Fruit fly (Drosophila melanogaster) whole organism, embryonic: ENCODE measurements around the gene PlexA.

Experiments
- Atf-2 ChIP-seq: fragments of 200-800 bp; sonication (Bioruptor generic); optimal IDR thresholded peaks from 2 replicates; lab custom pipeline; 2016; ENCODE audit warnings: missing biosample characterization, missing genetic modification characterization
- Blimp-1 ChIP-seq: fragments of 200-800 bp; sonication (Bioruptor generic); optimal IDR thresholded peaks from 3 replicates; lab custom pipeline; 2018; ENCODE audit warnings: missing biosample characterization, missing genetic modification characterization, mild to moderate bottlenecking, moderate library complexity, missing genetic modification reagents
- BtbVII ChIP-seq: fragments of 200-800 bp; sonication (Bioruptor generic); optimal IDR thresholded peaks from 3 replicates; lab custom pipeline; 2017; ENCODE audit warnings: missing biosample characterization, mild to moderate bottlenecking, missing genetic modification characterization
- CG1024 ChIP-seq: fragments of 200-800 bp; sonication (Bioruptor generic); IDR thresholded peaks from 2 replicates; pipeline ENCODE4 v1.3.6; 2022; ENCODE audit warnings: missing biosample characterization, missing genetic modification characterization
- CG10565 ChIP-seq: fragments of 200-800 bp; sonication (Bioruptor generic); optimal IDR thresholded peaks from 3 replicates; lab custom pipeline; 2016; ENCODE audit warnings: missing biosample characterization, mild to moderate bottlenecking, missing genetic modification characterization
- CG10979 ChIP-seq: fragments of 200-800 bp; sonication (Bioruptor generic); optimal IDR thresholded peaks from 2 replicates; lab custom pipeline; 2018; ENCODE audit warnings: missing biosample characterization, mild to moderate bottlenecking, missing genetic modification characterization, moderate library complexity
- CG12219 ChIP-seq: fragments of 200-800 bp; sonication (Bioruptor generic); optimal IDR thresholded peaks from 3 replicates; lab custom pipeline; 2018; ENCODE audit warnings: missing biosample characterization, mild to moderate bottlenecking, missing genetic modification characterization
- CG12659 ChIP-seq: fragments of 200-800 bp; sonication (Bioruptor generic); optimal IDR thresholded peaks from 3 replicates; lab custom pipeline; 2017; ENCODE audit warnings: mild to moderate bottlenecking, missing biosample characterization, missing genetic modification reagents, missing genetic modification characterization
- CG13894 ChIP-seq: fragments of 200-800 bp; sonication (Bioruptor generic); optimal IDR thresholded peaks from 3 replicates; lab custom pipeline; 2018; ENCODE audit warnings: missing biosample characterization, mild to moderate bottlenecking, missing genetic modification characterization, moderate library complexity
- CG1602 ChIP-seq: fragments of 200-800 bp; sonication (Bioruptor generic); optimal IDR thresholded peaks from 3 replicates; lab custom pipeline; 2016; ENCODE audit warnings: missing biosample characterization, missing genetic modification characterization
- CG17186 ChIP-seq: fragments of 200-800 bp; sonication (Bioruptor generic); optimal IDR thresholded peaks from 3 replicates; lab custom pipeline; 2017; ENCODE audit warnings: missing biosample characterization, missing genetic modification reagents, missing genetic modification characterization
- CG17912 ChIP-seq: fragments of 200-800 bp; sonication (Bioruptor generic); optimal IDR thresholded peaks from 2 replicates; lab custom pipeline; 2018; ENCODE audit warnings: missing biosample characterization, mild to moderate bottlenecking, missing genetic modification characterization
- CG2120 ChIP-seq: fragments of 200-800 bp; sonication (Bioruptor generic); optimal IDR thresholded peaks from 3 replicates; lab custom pipeline; 2016; ENCODE audit warnings: missing biosample characterization, missing genetic modification characterization
- CG31365 ChIP-seq: fragments of 200-800 bp; sonication (Bioruptor generic); optimal IDR thresholded peaks from 2 replicates; lab custom pipeline; 2018; ENCODE audit warnings: missing biosample characterization, mild to moderate bottlenecking, missing genetic modification characterization
- CG3407 ChIP-seq: fragments of 200-800 bp; sonication (Bioruptor generic); optimal IDR thresholded peaks from 2 replicates; lab custom pipeline; 2018; ENCODE audit warnings: missing biosample characterization, mild to moderate bottlenecking, missing genetic modification characterization
- CG42726 ChIP-seq: fragments of 200-800 bp; sonication (Bioruptor generic); IDR thresholded peaks from 2 replicates; pipeline ENCODE4 v1.3.6; 2022; ENCODE audit warnings: missing biosample characterization, missing genetic modification characterization; ENCODE audit not compliant: partially characterized antibody
- CG4730 ChIP-seq: fragments of 200-800 bp; sonication (Bioruptor generic); IDR thresholded peaks from 2 replicates; pipeline ENCODE4 v1.3.6; 2022; ENCODE audit warnings: missing biosample characterization, missing genetic modification characterization
- CG6654 ChIP-seq: fragments of 200-800 bp; sonication (Bioruptor generic); optimal IDR thresholded peaks from 2 replicates; lab custom pipeline; 2017; ENCODE audit warnings: missing biosample characterization, mild to moderate bottlenecking, missing genetic modification characterization
- CG7556 ChIP-seq: fragments of 200-800 bp; sonication (Bioruptor generic); optimal IDR thresholded peaks from 2 replicates; lab custom pipeline; 2017; ENCODE audit warnings: missing biosample characterization, mild to moderate bottlenecking, missing genetic modification characterization
- CG9215 ChIP-seq: fragments of 200-800 bp; sonication (Bioruptor generic); IDR thresholded peaks from 2 replicates; pipeline ENCODE4 v1.3.6; 2022; ENCODE audit warnings: missing biosample characterization, missing genetic modification characterization
- D ChIP-seq, 2 experiments: fragments of 200-800 bp in 1 of 2; fragments of >200 bp in 1 of 2; sonication (Bioruptor generic) in 1 of 2; optimal IDR thresholded peaks; 2 replicates in 1 of 2; 3 replicates in 1 of 2; lab custom pipeline; 2017; ENCODE audit warnings: mild to moderate bottlenecking in 1 of 2, missing biosample characterization in 1 of 2, missing genetic modification characterization in 1 of 2, missing genetic modification reagents in 1 of 2
- Dbx ChIP-seq: fragments of 200-800 bp; sonication (Bioruptor generic); IDR thresholded peaks from 3 replicates; pipeline ENCODE4 v1.3.6; 2022; ENCODE audit warnings: missing biosample characterization, missing genetic modification characterization
- ERR ChIP-seq: fragments of 200-800 bp; sonication (Bioruptor generic); optimal IDR thresholded peaks from 2 replicates; lab custom pipeline; 2016; ENCODE audit warnings: missing biosample characterization, missing genetic modification characterization
- HHEX ChIP-seq: fragments of 200-800 bp; sonication (Bioruptor generic); optimal IDR thresholded peaks from 3 replicates; lab custom pipeline; 2017; ENCODE audit warnings: missing biosample characterization, mild to moderate bottlenecking, missing genetic modification characterization, missing genetic modification reagents
- HLH4C ChIP-seq: fragments of 200-800 bp; sonication (Bioruptor generic); IDR thresholded peaks from 3 replicates; pipeline ENCODE4 v1.3.6; 2022; ENCODE audit warnings: missing biosample characterization, missing genetic modification characterization; ENCODE audit not compliant: partially characterized antibody
- HmgD ChIP-seq: fragments of 200-800 bp; sonication (Bioruptor generic); optimal IDR thresholded peaks from 3 replicates; lab custom pipeline; 2016; ENCODE audit warnings: missing biosample characterization, missing genetic modification characterization
- HmgZ ChIP-seq: fragments of 200-800 bp; sonication (Bioruptor generic); optimal IDR thresholded peaks from 2 replicates; lab custom pipeline; 2018; ENCODE audit warnings: missing biosample characterization, mild to moderate bottlenecking, missing genetic modification characterization
- Lhr ChIP-seq: fragments of 200-800 bp; sonication (Bioruptor generic); optimal IDR thresholded peaks from 3 replicates; lab custom pipeline; 2017; ENCODE audit warnings: mild to moderate bottlenecking, missing biosample characterization, missing genetic modification reagents, missing genetic modification characterization
- Lim3 ChIP-seq: fragments of 200-800 bp; sonication (Bioruptor generic); IDR thresholded peaks from 2 replicates; pipeline ENCODE4 v1.3.6; 2022; ENCODE audit warnings: missing biosample characterization, missing genetic modification characterization
- MBD-R2 ChIP-seq: fragments of 200-800 bp; sonication (Bioruptor generic); IDR thresholded peaks from 2 replicates; pipeline ENCODE4 v1.3.6; 2022; ENCODE audit warnings: missing biosample characterization, missing genetic modification characterization
- MESR4 ChIP-seq: fragments of 200-800 bp; sonication (Bioruptor generic); optimal IDR thresholded peaks from 2 replicates; lab custom pipeline; 2018; ENCODE audit warnings: missing biosample characterization, mild to moderate bottlenecking, missing genetic modification characterization, moderate library complexity
- Nf-YC ChIP-seq: fragments of 200-800 bp; optimal IDR thresholded peaks from 3 replicates; lab custom pipeline; 2019; ENCODE audit warnings: missing biosample characterization, mild to moderate bottlenecking, missing genetic modification characterization, moderate library complexity
- Opbp ChIP-seq: fragments of 200-800 bp; sonication (Bioruptor generic); IDR thresholded peaks from 3 replicates; pipeline ENCODE4 v1.3.6; 2022; ENCODE audit warnings: missing biosample characterization, missing genetic modification characterization; ENCODE audit not compliant: partially characterized antibody
- PHDP ChIP-seq: fragments of 200-800 bp; sonication (Bioruptor generic); optimal IDR thresholded peaks from 3 replicates; lab custom pipeline; 2018; ENCODE audit warnings: missing biosample characterization, mild to moderate bottlenecking, missing genetic modification characterization, moderate library complexity
- Sox100B ChIP-seq: fragments of 200-800 bp; sonication (Bioruptor generic); optimal IDR thresholded peaks from 3 replicates; lab custom pipeline; 2018; ENCODE audit warnings: missing biosample characterization, mild to moderate bottlenecking, missing genetic modification characterization
- Spps ChIP-seq: fragments of 200-800 bp; sonication (Bioruptor generic); optimal IDR thresholded peaks from 2 replicates; lab custom pipeline; 2018; ENCODE audit warnings: missing biosample characterization, mild to moderate bottlenecking, missing genetic modification characterization
- TFAM ChIP-seq: fragments of 200-800 bp; sonication (Bioruptor generic); optimal IDR thresholded peaks from 2 replicates; lab custom pipeline; 2017; ENCODE audit warnings: missing biosample characterization, missing genetic modification characterization, inconsistent platforms
- Vsx1 ChIP-seq: fragments of 200-800 bp; sonication (Bioruptor generic); optimal IDR thresholded peaks from 2 replicates; lab custom pipeline; 2017; ENCODE audit warnings: missing biosample characterization, mild to moderate bottlenecking, missing genetic modification characterization, missing genetic modification reagents
- gro ChIP-seq: fragments of 200-800 bp; sonication (Bioruptor generic); optimal IDR thresholded peaks from 2 replicates; lab custom pipeline; 2016; ENCODE audit warnings: missing biosample characterization, missing genetic modification characterization
- gt ChIP-seq: fragments of 200-800 bp; sonication (Bioruptor generic); IDR thresholded peaks from 2 replicates; pipeline ENCODE4 v1.3.6; 2022; ENCODE audit warnings: missing biosample characterization, missing genetic modification characterization
- ham ChIP-seq: fragments of 200-800 bp; sonication (Bioruptor generic); IDR thresholded peaks from 2 replicates; pipeline ENCODE4 v1.3.6; 2022; ENCODE audit warnings: missing biosample characterization, missing genetic modification characterization
- nau ChIP-seq: fragments of 200-800 bp; sonication (Bioruptor generic); optimal IDR thresholded peaks from 3 replicates; lab custom pipeline; 2017; ENCODE audit warnings: missing biosample characterization, mild to moderate bottlenecking, missing genetic modification characterization, missing genetic modification reagents
- nerfin-1 ChIP-seq: fragments of 200-800 bp; sonication (Bioruptor generic); optimal IDR thresholded peaks from 3 replicates; lab custom pipeline; 2019; ENCODE audit warnings: missing biosample characterization, mild to moderate bottlenecking, missing genetic modification characterization, moderate library complexity
- pum ChIP-seq: fragments of 200-800 bp; sonication (Bioruptor generic); optimal IDR thresholded peaks from 2 replicates; lab custom pipeline; 2016; ENCODE audit warnings: missing biosample characterization, missing genetic modification characterization
- scrt ChIP-seq: fragments of 200-800 bp; sonication (Bioruptor generic); optimal IDR thresholded peaks from 2 replicates; lab custom pipeline; 2018; ENCODE audit warnings: missing biosample characterization, mild to moderate bottlenecking, missing genetic modification characterization, moderate library complexity
- sqz ChIP-seq: fragments of 200-800 bp; sonication (Bioruptor generic); optimal IDR thresholded peaks from 3 replicates; lab custom pipeline; 2018; ENCODE audit warnings: missing biosample characterization, mild to moderate bottlenecking, missing genetic modification characterization
- trem ChIP-seq: fragments of 200-800 bp; optimal IDR thresholded peaks from 3 replicates; lab custom pipeline; 2019; ENCODE audit warnings: missing biosample characterization, mild to moderate bottlenecking, missing genetic modification characterization, moderate library complexity
- vfl ChIP-seq: fragments of 200-800 bp; sonication (Bioruptor generic); optimal IDR thresholded peaks from 2 replicates; lab custom pipeline; 2016; ENCODE audit warnings: missing biosample characterization, missing genetic modification characterization
- wdn ChIP-seq: fragments of 200-800 bp; sonication (Bioruptor generic); IDR thresholded peaks from 2 replicates; pipeline ENCODE4 v1.3.6; 2022; ENCODE audit warnings: missing biosample characterization, missing genetic modification characterization
- wek ChIP-seq: fragments of 200-800 bp; sonication (Bioruptor generic); optimal IDR thresholded peaks from 3 replicates; lab custom pipeline; 2018; ENCODE audit warnings: missing biosample characterization, mild to moderate bottlenecking, missing genetic modification characterization, moderate library complexity

PlexA gene

dm6 chr4:1053653-1054163 lies 26.8 kb upstream of the PlexA start, which contains the start of gene CaMKII (continued):
- no peak for TF ChIP-seq BtbVII (GFP tag; lab: Kevin White, UChicago)
- peak; percentile 87 for TF ChIP-seq Lhr (GFP tag; lab: Kevin White, UChicago)
- peak; percentile 34 for TF ChIP-seq PHDP
- TF ChIP-seq D (optimal IDR thresholded peaks at IDR 0.05; lab: Kevin White, UChicago) = no peak
- peak; percentile 33 for TF ChIP-seq D (GFP tag; optimal IDR thresholded peaks at IDR 0.05; lab: Kevin White, UChicago)
- no peak for TF ChIP-seq CG4730 (GFP tag; lab: Robert Waterston, UW)
- TF ChIP-seq HLH4C = no peak
- peak; percentile 36 for TF ChIP-seq CG2120 (GFP tag; lab: Kevin White, UChicago)
- TF ChIP-seq CG10565 = no peak
- no peak for TF ChIP-seq CG12219 (GFP tag; lab: Kevin White, UChicago)
- TF ChIP-seq MESR4 (GFP tag; lab: Kevin White, UChicago) = peak; percentile 11
- no peak for TF ChIP-seq pum (GFP tag; lab: Kevin White, UChicago)
- no peak for TF ChIP-seq sqz (GFP tag; lab: Kevin White, UChicago)
- no peak for TF ChIP-seq vfl (GFP tag; lab: Kevin White, UChicago)
- TF ChIP-seq gt (GFP tag; lab: Robert Waterston, UW) = no peak
- TF ChIP-seq HHEX = no peak
- no peak for TF ChIP-seq HmgD (GFP tag; lab: Kevin White, UChicago)
- TF ChIP-seq Atf-2 (GFP tag; lab: Kevin White, UChicago) = no peak
- TF ChIP-seq wek (GFP tag; lab: Kevin White, UChicago) = no peak
- TF ChIP-seq CG12659 = peak; percentile 12
- no peak for TF ChIP-seq CG1602 (GFP tag; lab: Kevin White, UChicago)
- TF ChIP-seq CG10979 (tag; lab: Kevin White, UChicago) = peak; percentile 37
- TF ChIP-seq scrt (GFP tag; lab: Kevin White, UChicago) = peak; percentile 27
- no peak for TF ChIP-seq nau (GFP tag; lab: Kevin White, UChicago)
- TF ChIP-seq CG31365 = no peak
- peak; percentile 17 for TF ChIP-seq trem (tag; lab: Kevin White, UChicago)
- 0 out of 2 replicates have a peak, but pooled peaks have one; percentile 26 for TF ChIP-seq CG1024 (GFP tag; lab: Robert Waterston, UW)
- no peak for TF ChIP-seq Lim3 (GFP tag; lab: Robert Waterston, UW)
- TF ChIP-seq nerfin-1 = no peak
- TF ChIP-seq Vsx1 (GFP tag; lab: Kevin White, UChicago) = no peak
- no peak for TF ChIP-seq TFAM (GFP tag; lab: Kevin White, UChicago)
- peak; percentile 61 for TF ChIP-seq Nf-YC
- no peak for TF ChIP-seq Blimp-1 (GFP tag; lab: Kevin White, UChicago)
- TF ChIP-seq CG6654 (GFP tag; lab: Kevin White, UChicago) = no peak
- no peak for TF ChIP-seq CG17186
- no peak for TF ChIP-seq CG42726 (GFP tag; lab: Robert Waterston, UW)
- TF ChIP-seq Spps (tag; lab: Kevin White, UChicago) = no peak
- TF ChIP-seq CG17912 = no peak
- TF ChIP-seq Opbp (GFP tag; lab: Robert Waterston, UW) = no peak
- TF ChIP-seq gro = no peak
- TF ChIP-seq CG3407 = peak; percentile 13
- TF ChIP-seq CG13894 (tag; lab: Kevin White, UChicago) = peak; percentile 49
- TF ChIP-seq MBD-R2 (GFP tag; lab: Robert Waterston, UW) = 0 out of 2 replicates have a peak, but pooled peaks have one; percentile 15
- no peak for TF ChIP-seq CG7556
- TF ChIP-seq wdn (GFP tag; lab: Robert Waterston, UW) = no peak
- TF ChIP-seq HmgZ (tag; lab: Kevin White, UChicago) = no peak
- TF ChIP-seq ERR (GFP tag; lab: Kevin White, UChicago) = no peak
- no peak for TF ChIP-seq ham
- TF ChIP-seq CG9215 (GFP tag; lab: Robert Waterston, UW) = no peak
- TF ChIP-seq Dbx (GFP tag; lab: Robert Waterston, UW) = no peak
- peak; percentile 21 for TF ChIP-seq Sox100B
